Worm (Caenorhabditis elegans) whole organism, mixed stage, embryonic: ENCODE measurements around the gene C14C11.4.

ENCODE experiments used
- drap-1 ChIP-seq: fragments of 200-800 bp; sonication (Bioruptor generic); optimal IDR thresholded peaks from 3 replicates; lab custom pipeline; 2018; ENCODE audit warnings: mild to moderate bottlenecking, missing genetic modification characterization, missing compliant biosample characterization
- nhr-2 ChIP-seq: fragments of 150-350 bp; optimal IDR thresholded peaks from 2 replicates; lab custom pipeline; 2014; ENCODE audit warnings: missing biosample characterization, missing genetic modification characterization
- pha-4 ChIP-seq: fragments of 150-350 bp; optimal IDR thresholded peaks from 2 replicates; lab custom pipeline; 2018; ENCODE audit warnings: missing biosample characterization, missing genetic modification reagents, missing genetic modification characterization
- snpc-4 ChIP-seq: fragments of 150-350 bp; optimal IDR thresholded peaks from 2 replicates; lab custom pipeline; 2014; ENCODE audit warnings: missing biosample characterization, missing genetic modification characterization

- TF ChIP-seq drap-1 (no peak), snpc-4 (tag; lab: Kevin White, UChicago) (no peak), nhr-2 (no peak), pha-4 (tag; lab: Kevin White, UChicago) (no peak)
These were observed 6.6 kb downstream of the C14C11.4 start, which contains the start of gene hex-2 for ce11 chrV:5653990-5654499.
